Worm (Caenorhabditis elegans) whole organism, mixed stage, embryonic: ENCODE results near the gene hpd-1.
A peak's percentile ranks its signal among the peaks of the same experiment; 100 is the strongest.

ENCODE experiments used
- M03D4.4 ChIP-seq: sonication (generic microtip); optimal IDR thresholded peaks from 2 replicates; lab custom pipeline; 2017; ENCODE audit warnings: mild to moderate bottlenecking, missing genetic modification characterization, missing compliant biosample characterization
- bed-3 ChIP-seq: fragments of 200-800 bp; sonication (Bioruptor generic); optimal IDR thresholded peaks from 3 replicates; lab custom pipeline; 2018; ENCODE audit warnings: mild to moderate bottlenecking, missing genetic modification characterization, moderate library complexity, missing compliant biosample characterization
- blmp-1 ChIP-seq: fragments of 150-350 bp; optimal IDR thresholded peaks from 2 replicates; lab custom pipeline; 2014; ENCODE audit warnings: missing biosample characterization, missing genetic modification characterization
- ceh-39 ChIP-seq: fragments of 150-350 bp; optimal IDR thresholded peaks from 2 replicates; lab custom pipeline; 2014; ENCODE audit warnings: missing biosample characterization, missing genetic modification characterization
- ceh-43 ChIP-seq: fragments of 200-800 bp; sonication (Bioruptor generic); optimal IDR thresholded peaks from 2 replicates; lab custom pipeline; 2018; ENCODE audit warnings: mild to moderate bottlenecking, missing genetic modification characterization, moderate library complexity, missing compliant biosample characterization
- ceh-83 ChIP-seq: fragments of 200-800 bp; sonication (Bioruptor generic); optimal IDR thresholded peaks from 2 replicates; lab custom pipeline; 2018; ENCODE audit warnings: mild to moderate bottlenecking, missing genetic modification characterization, missing compliant biosample characterization
- ces-1 ChIP-seq: fragments of 150-350 bp; optimal IDR thresholded peaks from 2 replicates; lab custom pipeline; 2014; ENCODE audit warnings: missing biosample characterization, missing genetic modification reagents, missing genetic modification characterization
- cnd-1 ChIP-seq: fragments of 200-800 bp; sonication (Bioruptor generic); optimal IDR thresholded peaks from 2 replicates; lab custom pipeline; 2018; ENCODE audit warnings: mild to moderate bottlenecking, missing genetic modification characterization, missing compliant biosample characterization
- drap-1 ChIP-seq: fragments of 200-800 bp; sonication (Bioruptor generic); optimal IDR thresholded peaks from 3 replicates; lab custom pipeline; 2018; ENCODE audit warnings: mild to moderate bottlenecking, missing genetic modification characterization, missing compliant biosample characterization
- elt-1 ChIP-seq: sonication (generic microtip); optimal IDR thresholded peaks from 2 replicates; lab custom pipeline; 2017; ENCODE audit warnings: missing genetic modification characterization, mild to moderate bottlenecking, missing compliant biosample characterization, antibody characterized with exemption, moderate library complexity, borderline replicate concordance; ENCODE audit not compliant: insufficient read depth
- ham-2 ChIP-seq: fragments of 200-800 bp; sonication (Bioruptor generic); optimal IDR thresholded peaks from 2 replicates; lab custom pipeline; 2018; ENCODE audit warnings: mild to moderate bottlenecking, missing genetic modification characterization, missing compliant biosample characterization
- hlh-1 ChIP-seq: fragments of 150-350 bp; optimal IDR thresholded peaks from 2 replicates; lab custom pipeline; 2014; ENCODE audit warnings: missing biosample characterization, missing genetic modification reagents, missing genetic modification characterization
- lin-13 ChIP-seq: fragments of 150-350 bp; optimal IDR thresholded peaks from 2 replicates; lab custom pipeline; 2014; ENCODE audit warnings: missing biosample characterization, missing genetic modification characterization
- lin-32 ChIP-seq: fragments of 200-800 bp; sonication (Bioruptor generic); optimal IDR thresholded peaks from 2 replicates; lab custom pipeline; 2018; ENCODE audit warnings: mild to moderate bottlenecking, missing genetic modification characterization, missing compliant biosample characterization
- lsy-2 ChIP-seq: fragments of 150-350 bp; optimal IDR thresholded peaks from 2 replicates; lab custom pipeline; 2014; ENCODE audit warnings: missing biosample characterization, missing genetic modification characterization
- mab-5 ChIP-seq: fragments of 150-350 bp; optimal IDR thresholded peaks from 2 replicates; lab custom pipeline; 2014; ENCODE audit warnings: missing biosample characterization, missing genetic modification characterization
- mep-1 ChIP-seq: fragments of 150-350 bp; optimal IDR thresholded peaks from 2 replicates; lab custom pipeline; 2017; ENCODE audit warnings: missing biosample characterization, missing genetic modification reagents, missing genetic modification characterization, inconsistent platforms
- mls-2 ChIP-seq: sonication (generic microtip); optimal IDR thresholded peaks from 2 replicates; lab custom pipeline; 2016; ENCODE audit warnings: mild to moderate bottlenecking, missing genetic modification characterization, moderate library complexity, missing compliant biosample characterization
- nhr-12 ChIP-seq: fragments of 150-350 bp; optimal IDR thresholded peaks from 2 replicates; lab custom pipeline; 2014; ENCODE audit warnings: missing biosample characterization, missing genetic modification characterization
- nhr-2 ChIP-seq: fragments of 150-350 bp; optimal IDR thresholded peaks from 2 replicates; lab custom pipeline; 2014; ENCODE audit warnings: missing biosample characterization, missing genetic modification characterization
- nhr-237 ChIP-seq: fragments of 150-350 bp; optimal IDR thresholded peaks from 2 replicates; lab custom pipeline; 2014; ENCODE audit warnings: missing biosample characterization, missing genetic modification characterization
- nhr-76 ChIP-seq: sonication (generic microtip); optimal IDR thresholded peaks from 2 replicates; lab custom pipeline; 2017; ENCODE audit warnings: missing biosample characterization, missing genetic modification characterization
- pha-4 ChIP-seq: fragments of 150-350 bp; optimal IDR thresholded peaks from 2 replicates; lab custom pipeline; 2018; ENCODE audit warnings: missing biosample characterization, missing genetic modification reagents, missing genetic modification characterization
- sem-2 ChIP-seq: fragments of 200-800 bp; sonication (Bioruptor generic); optimal IDR thresholded peaks from 2 replicates; lab custom pipeline; 2018; ENCODE audit warnings: mild to moderate bottlenecking, missing genetic modification characterization, missing compliant biosample characterization
- sptf-1 ChIP-seq: sonication (generic microtip); optimal IDR thresholded peaks from 2 replicates; lab custom pipeline; 2017; ENCODE audit warnings: mild to moderate bottlenecking, missing genetic modification characterization, moderate library complexity, missing compliant biosample characterization
- tbx-8 ChIP-seq: fragments of 200-800 bp; sonication (Bioruptor generic); optimal IDR thresholded peaks from 2 replicates; lab custom pipeline; 2018; ENCODE audit warnings: mild to moderate bottlenecking, missing genetic modification characterization, moderate library complexity, missing compliant biosample characterization
- unc-120 ChIP-seq: sonication (generic microtip); optimal IDR thresholded peaks from 2 replicates; lab custom pipeline; 2017; ENCODE audit warnings: missing genetic modification characterization, missing compliant biosample characterization; ENCODE audit not compliant: poor library complexity, severe bottlenecking
- unc-62 ChIP-seq: fragments of 150-350 bp; optimal IDR thresholded peaks from 2 replicates; lab custom pipeline; 2014; ENCODE audit warnings: missing biosample characterization, missing genetic modification reagents, missing genetic modification characterization
- zip-8 ChIP-seq: fragments of 150-350 bp; optimal IDR thresholded peaks from 2 replicates; lab custom pipeline; 2014; ENCODE audit warnings: missing biosample characterization, missing genetic modification characterization

Gene hpd-1

DNA sequence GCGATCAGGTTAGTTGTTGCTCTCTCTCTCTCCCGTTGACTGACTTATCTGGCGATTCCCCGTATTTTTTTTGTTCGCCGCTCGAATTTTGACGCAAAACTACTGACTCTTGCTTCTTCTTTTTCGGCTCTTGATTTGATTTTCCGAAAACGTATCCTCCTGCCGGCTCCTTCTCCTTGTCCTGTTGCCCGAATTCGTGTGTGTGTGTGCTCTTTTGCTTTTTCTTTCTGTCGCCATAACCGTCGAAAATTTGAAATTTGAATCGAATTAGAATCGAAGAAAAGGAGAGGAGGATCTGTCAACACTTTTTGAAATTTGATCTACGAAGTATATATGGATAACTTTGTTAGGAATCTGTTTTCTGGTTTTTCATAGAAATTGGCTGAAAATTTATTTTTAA is 22.8 kb upstream of the hpd-1 start:
- no peak for TF ChIP-seq sem-2
- peak; percentile 60 for TF ChIP-seq ces-1
- TF ChIP-seq, all 35 proteins: peak for 1

DNA sequence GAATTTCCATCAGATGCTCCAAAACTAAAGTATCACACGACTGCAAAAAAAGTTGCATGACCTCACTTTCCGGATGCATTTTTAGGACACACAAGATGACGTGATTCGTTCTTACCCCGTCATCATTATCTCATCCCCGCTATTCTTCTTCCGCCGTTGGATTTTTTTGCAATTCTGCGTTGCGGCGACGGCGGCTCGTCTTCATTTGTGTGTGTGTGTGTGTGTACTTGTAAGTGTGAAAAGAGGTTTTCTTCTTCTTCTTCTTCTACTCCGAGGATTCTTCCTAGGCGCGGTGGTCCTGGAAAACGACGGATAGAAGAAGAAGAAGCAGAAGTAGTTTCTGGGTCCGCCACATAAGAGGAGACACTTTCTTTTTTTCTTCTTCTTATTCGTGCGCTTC is 19.6 kb upstream of the hpd-1 start:
- TF ChIP-seq cnd-1 (tag; lab: Kevin White, UChicago) (no peak), mep-1 (tag; lab: Kevin White, UChicago) (no peak), tbx-8 (GFP tag; lab: Kevin White, UChicago) (no peak), ceh-39 (no peak), M03D4.4 (tag; lab: Kevin White, UChicago) (no peak), pha-4 (tag; lab: Kevin White, UChicago) (no peak), sem-2 (no peak), lin-13 (no peak), zip-8 (no peak), nhr-12 (tag; lab: Kevin White, UChicago) (no peak), blmp-1 (tag; lab: Kevin White, UChicago) (no peak), sptf-1 (tag; lab: Kevin White, UChicago) (no peak), lin-32 (no peak), ces-1 (no peak), elt-1 (no peak), ceh-43 (GFP tag; lab: Kevin White, UChicago) (no peak)

DNA sequence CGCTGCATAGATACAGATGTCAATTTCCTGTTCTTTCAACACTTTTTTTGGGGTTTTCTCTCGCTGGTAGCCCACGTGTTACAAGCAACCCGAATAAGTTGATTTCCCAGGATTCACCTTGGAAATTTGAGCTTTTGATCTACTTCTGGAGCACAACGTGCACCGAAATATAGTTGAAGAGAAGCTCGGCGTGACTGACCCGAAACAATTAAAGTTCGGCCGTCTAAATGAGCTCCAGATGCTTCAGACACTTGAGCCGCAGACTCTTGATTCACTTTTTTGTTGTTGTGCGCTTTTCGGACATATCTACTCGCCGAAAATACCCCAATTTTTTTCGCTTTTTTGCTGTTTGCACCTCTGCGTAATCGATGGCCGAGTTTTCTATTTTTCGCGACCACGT is 16.4 kb upstream of the hpd-1 start:
- TF ChIP-seq zip-8 (no peak), ces-1 (no peak), ceh-43 (GFP tag; lab: Kevin White, UChicago) (no peak), nhr-237 (tag; lab: Kevin White, UChicago) (no peak), lin-32 (no peak), cnd-1 (tag; lab: Kevin White, UChicago) (no peak), mls-2 (tag; lab: Kevin White, UChicago) (no peak), tbx-8 (GFP tag; lab: Kevin White, UChicago) (no peak), nhr-76 (tag; lab: Kevin White, UChicago) (no peak), lsy-2 (no peak), M03D4.4 (tag; lab: Kevin White, UChicago) (no peak)

DNA sequence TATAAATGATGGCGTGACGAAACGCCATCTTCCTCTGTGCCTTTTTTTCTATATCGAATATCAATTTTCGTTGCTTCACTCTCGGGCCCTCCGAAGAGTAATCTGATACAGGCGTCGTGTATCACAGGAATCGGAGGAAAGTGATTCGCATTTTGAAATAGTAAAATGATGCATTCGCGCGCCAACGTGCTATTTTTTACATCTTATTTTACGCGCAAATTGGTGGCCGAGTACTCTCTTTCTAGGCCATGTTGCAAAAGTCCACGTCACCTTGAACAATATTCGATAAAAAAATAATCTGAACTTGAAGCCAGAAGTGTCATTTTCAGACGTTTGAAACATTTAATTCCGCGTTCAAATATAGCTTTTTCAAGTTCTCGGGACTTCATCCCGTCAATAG is 15.7 kb upstream of the hpd-1 start:
- no peak for TF ChIP-seq ceh-83 (GFP tag; lab: Kevin White, UChicago)
- TF ChIP-seq sem-2: no peak
- TF ChIP-seq tbx-8 (GFP tag; lab: Kevin White, UChicago): no peak

DNA sequence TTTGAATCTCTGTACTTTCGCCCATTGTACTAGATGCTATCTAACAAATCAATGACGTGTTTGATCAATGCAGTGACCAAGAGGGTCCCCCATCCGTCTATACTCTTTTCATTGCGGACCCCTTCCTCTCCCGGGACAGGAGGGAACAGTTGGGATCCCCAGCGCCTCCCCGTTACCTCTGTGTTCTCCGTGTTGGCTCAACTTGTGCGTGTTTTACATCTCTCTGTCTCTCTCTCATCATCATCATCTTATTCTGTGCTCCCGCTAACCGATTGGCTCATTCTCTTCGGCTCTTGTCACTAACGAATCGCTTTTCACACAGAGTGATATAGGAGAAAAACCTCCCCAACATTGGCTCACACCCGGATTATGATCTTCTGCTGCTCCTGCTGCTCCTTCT is 14.8 kb upstream of the hpd-1 start, which contains the start of gene unc-49:
TSS of gene unc-49 (plus strand) at position 240 of the 400 bp plus-strand sequence.
- TF ChIP-seq mab-5 (no peak), unc-62 (GFP tag; lab: Kevin White, UChicago) (peak; percentile 22), hlh-1 (tag; lab: Kevin White, UChicago) (peak; percentile 62), unc-120 (tag; lab: Kevin White, UChicago) (peak; percentile 47), M03D4.4 (tag; lab: Kevin White, UChicago) (no peak)

DNA sequence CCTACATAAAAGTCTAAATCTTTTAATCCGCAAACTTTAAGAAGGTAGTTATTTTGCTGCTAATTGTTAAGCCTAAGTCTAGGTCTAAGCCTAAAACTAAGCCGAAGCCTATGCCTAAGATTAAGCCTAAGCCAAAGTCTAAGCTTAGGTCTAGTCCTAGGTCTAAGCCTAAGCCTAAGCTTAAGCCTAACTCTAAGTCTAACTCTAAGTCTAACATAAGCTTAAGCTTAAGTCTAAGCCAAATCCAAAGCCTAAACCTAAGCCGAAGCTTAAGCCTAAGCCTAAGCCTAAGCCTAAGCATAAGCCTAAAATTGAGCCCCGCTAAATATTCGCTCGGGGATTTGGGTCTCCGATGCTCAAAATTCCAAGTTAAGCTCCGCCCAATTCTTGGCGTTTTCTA is 14.1 kb upstream of the hpd-1 start:
- TF ChIP-seq drap-1 (GFP tag; lab: Kevin White, UChicago) (no peak), lin-13 (no peak), sptf-1 (tag; lab: Kevin White, UChicago) (no peak), sem-2 (no peak)
- TF ChIP-seq, all 35 proteins: peak for 0

DNA sequence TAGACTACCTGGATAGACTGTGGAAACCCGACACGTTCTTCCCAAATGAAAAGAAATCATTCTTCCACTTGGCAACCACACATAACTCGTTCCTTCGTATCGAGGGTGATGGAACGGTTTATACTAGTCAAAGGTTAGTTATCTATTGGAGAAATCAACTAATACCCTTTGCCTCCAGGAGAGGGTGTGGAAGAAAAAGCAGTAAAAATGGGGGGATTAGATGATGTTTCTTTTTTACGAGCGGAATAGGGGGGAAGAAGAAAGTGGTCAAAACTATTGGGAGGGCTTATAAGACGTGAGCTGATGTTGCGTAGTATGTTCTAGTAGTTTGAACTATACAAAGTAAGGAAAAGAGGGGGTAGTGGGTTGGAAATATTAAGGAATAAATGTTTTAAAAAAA is 12.3 kb upstream of the hpd-1 start:
- TF ChIP-seq zip-8 (no peak), unc-62 (GFP tag; lab: Kevin White, UChicago) (no peak), ham-2 (GFP tag; lab: Kevin White, UChicago) (no peak), lin-32 (no peak), mab-5 (no peak)

DNA sequence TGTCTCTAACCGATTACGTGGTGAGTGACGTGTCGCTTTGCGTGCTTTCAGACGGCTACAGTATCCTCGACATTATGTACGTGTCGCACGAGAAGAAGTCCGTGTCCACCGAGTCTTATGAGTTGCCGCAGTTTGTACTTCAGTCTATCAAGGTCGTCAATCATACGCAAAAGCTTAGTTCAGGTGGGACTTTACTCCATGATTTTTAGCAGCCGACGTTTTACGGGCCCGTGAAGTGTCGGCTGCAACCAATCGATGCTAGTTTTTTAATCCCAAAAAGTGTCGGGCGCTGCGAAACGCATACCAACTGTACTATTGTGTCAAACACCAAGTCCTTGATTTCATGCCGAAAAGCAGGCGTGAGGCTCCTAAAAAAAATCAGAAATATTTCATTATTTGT is 10.5 kb upstream of the hpd-1 start:
- TF ChIP-seq ceh-83 (GFP tag; lab: Kevin White, UChicago): no peak
- TF ChIP-seq pha-4 (tag; lab: Kevin White, UChicago): no peak
- TF ChIP-seq mep-1 (tag; lab: Kevin White, UChicago): no peak
- TF ChIP-seq bed-3 (GFP tag; lab: Kevin White, UChicago): no peak
- no peak for TF ChIP-seq mab-5
- TF ChIP-seq ham-2 (GFP tag; lab: Kevin White, UChicago): no peak
- no peak for TF ChIP-seq nhr-2 (tag; lab: Kevin White, UChicago)
- TF ChIP-seq unc-120 (tag; lab: Kevin White, UChicago): no peak
